Fruit fly (Drosophila melanogaster): ENCODE data around the gene Nt5a.

DNA sequence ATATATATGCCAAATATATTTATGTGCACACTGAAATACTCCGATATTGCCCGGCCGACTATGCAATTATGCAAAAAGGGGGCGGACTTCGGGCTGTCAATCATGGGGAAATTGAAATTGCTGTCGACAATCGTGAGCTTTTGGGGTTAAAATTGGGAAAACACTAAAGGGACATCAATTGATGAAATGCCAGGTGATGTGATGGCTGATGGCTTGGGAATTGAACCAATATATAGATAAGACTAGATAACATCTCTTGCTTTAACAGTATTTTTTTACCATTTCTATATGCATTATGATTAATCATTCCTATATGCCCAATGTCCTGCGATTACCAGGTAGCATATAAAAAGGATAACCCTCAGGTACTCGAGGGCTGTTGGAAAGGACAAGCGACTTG, 29.3 kb downstream of the Nt5a start:
- TF ChIP-seq psq (GFP tag; optimal IDR thresholded peaks at IDR 0.05) (no peak), br (GFP tag; optimal IDR thresholded peaks at IDR 0.05) (no peak), Myc (optimal IDR thresholded peaks at IDR 0.05) (no peak), GATAd (GFP tag; optimal IDR thresholded peaks at IDR 0.05) (no peak)
